Worm (Caenorhabditis elegans): Measurements from ENCODE around the gene str-87.

- TF ChIP-seq elt-3 (tag; optimal IDR thresholded peaks at IDR 0.05) (no peak), dmd-4 (tag; optimal IDR thresholded peaks at IDR 0.05) (no peak), unc-62 (GFP tag; optimal IDR thresholded peaks at IDR 0.05) (no peak), R02D3.7 (tag; optimal IDR thresholded peaks at IDR 0.05) (no peak), nhr-12 (tag; optimal IDR thresholded peaks at IDR 0.05) (no peak), ceh-82 (tag; optimal IDR thresholded peaks at IDR 0.05) (no peak), lin-39 (tag; optimal IDR thresholded peaks at IDR 0.05) (no peak), aly-2 (tag; optimal IDR thresholded peaks at IDR 0.05) (no peak), unc-39 (tag; optimal IDR thresholded peaks at IDR 0.05) (no peak), lin-11 (tag; optimal IDR thresholded peaks at IDR 0.05) (no peak), ztf-1 (GFP tag; conservative IDR thresholded peaks at IDR 0.05) (no peak), ama-1 (optimal IDR thresholded peaks at IDR 0.05) (no peak), ZK546.5 (tag; optimal IDR thresholded peaks at IDR 0.05) (no peak)
Measured at ce11 chrV:8966086-8966485, 21.9 kb downstream of the str-87 start, which contains the start of gene nhr-219.
